Worm (Caenorhabditis elegans): ENCODE measurements around the gene adh-1.

- no peak for TF ChIP-seq nhr-12 (tag; optimal IDR thresholded peaks at IDR 0.05)
- TF ChIP-seq ztf-4 (tag; optimal IDR thresholded peaks at IDR 0.05), result no peak
- no peak for TF ChIP-seq nhr-237 (tag; optimal IDR thresholded peaks at IDR 0.05)
- no peak for TF ChIP-seq lin-15B (tag; optimal IDR thresholded peaks at IDR 0.05)
- TF ChIP-seq irx-1 (tag; optimal IDR thresholded peaks at IDR 0.05), result no peak
- no peak for TF ChIP-seq pqm-1 (tag; optimal IDR thresholded peaks at IDR 0.05)
- TF ChIP-seq jun-1 (tag; optimal IDR thresholded peaks at IDR 0.05), result no peak
- TF ChIP-seq aly-2 (tag; optimal IDR thresholded peaks at IDR 0.05), result no peak
- no peak for TF ChIP-seq lsy-2 (tag; optimal IDR thresholded peaks at IDR 0.05)
- no peak for TF ChIP-seq dpl-1 (GFP tag; optimal IDR thresholded peaks at IDR 0.05)
Observed at ce11 chrV:11900127-11900526, 12.1 kb downstream of the adh-1 start.

All from whole organism, L1 larva.